Fruit fly (Drosophila melanogaster) whole organism, wandering third instar larva: ENCODE measurements around the gene Eig71Ed.

ENCODE experiments used
- Abd-B ChIP-seq: fragments of >200 bp; optimal IDR thresholded peaks from 2 replicates; lab custom pipeline; 2017; ENCODE audit warnings: missing biosample characterization, missing genetic modification characterization
- CG32264 ChIP-seq: fragments of 200-800 bp; sonication (Bioruptor generic); optimal IDR thresholded peaks from 2 replicates; lab custom pipeline; 2016; ENCODE audit warnings: missing biosample characterization, missing genetic modification characterization
- CG9705 ChIP-seq: fragments of 200-800 bp; sonication (Bioruptor generic); optimal IDR thresholded peaks from 2 replicates; lab custom pipeline; 2018; ENCODE audit warnings: missing biosample characterization, mild to moderate bottlenecking, missing genetic modification characterization
- CrebA ChIP-seq: fragments of 200-800 bp; sonication (Bioruptor generic); optimal IDR thresholded peaks from 2 replicates; lab custom pipeline; 2016; ENCODE audit warnings: missing biosample characterization, mild to moderate bottlenecking, missing genetic modification characterization, borderline replicate concordance
- Dfd ChIP-seq: fragments of >200 bp; optimal IDR thresholded peaks from 2 replicates; lab custom pipeline; 2017; ENCODE audit warnings: missing biosample characterization, missing genetic modification characterization
- Dif ChIP-seq: fragments of 200-275, 200-300 bp; sonication (Bioruptor generic); optimal IDR thresholded peaks from 2 replicates; lab custom pipeline; 2018; ENCODE audit warnings: missing biosample characterization, missing genetic modification characterization; ENCODE audit not compliant: partially characterized antibody
- HLH106 ChIP-seq: fragments of 200-800 bp; optimal IDR thresholded peaks from 3 replicates; lab custom pipeline; 2019; ENCODE audit warnings: missing biosample characterization, mild to moderate bottlenecking, missing genetic modification characterization, moderate library complexity
- Hnf4 ChIP-seq: fragments of 200-800 bp; sonication (Bioruptor generic); optimal IDR thresholded peaks from 2 replicates; lab custom pipeline; 2016; ENCODE audit warnings: missing biosample characterization, mild to moderate bottlenecking, missing genetic modification characterization
- Hr78 ChIP-seq: fragments of >200 bp; optimal IDR thresholded peaks from 2 replicates; lab custom pipeline; 2017; ENCODE audit warnings: missing biosample characterization, missing genetic modification characterization
- Hr83 ChIP-seq: fragments of 200-300 bp; sonication (Bioruptor generic); optimal IDR thresholded peaks from 2 replicates; lab custom pipeline; 2016; ENCODE audit warnings: missing biosample characterization, mild to moderate bottlenecking, missing genetic modification characterization, moderate library complexity; ENCODE audit not compliant: poor library complexity, severe bottlenecking
- Jra ChIP-seq: sonication (Bioruptor generic); optimal IDR thresholded peaks from 2 replicates; lab custom pipeline; 2016; ENCODE audit warnings: missing biosample characterization, missing genetic modification characterization
- Mio ChIP-seq: sonication (Bioruptor generic); optimal IDR thresholded peaks from 2 replicates; lab custom pipeline; 2016; ENCODE audit warnings: missing biosample characterization, missing genetic modification characterization
- Myc ChIP-seq: fragments of >200 bp; optimal IDR thresholded peaks from 2 replicates; lab custom pipeline; 2017
- N ChIP-seq: fragments of >200 bp; optimal IDR thresholded peaks from 2 replicates; lab custom pipeline; 2018; ENCODE audit warnings: missing biosample characterization, missing external identifiers, missing genetic modification characterization
- OdsH ChIP-seq: fragments of 200-800 bp; sonication (Bioruptor generic); optimal IDR thresholded peaks from 2 replicates; lab custom pipeline; 2016; ENCODE audit warnings: missing biosample characterization, mild to moderate bottlenecking, missing genetic modification characterization
- Rel ChIP-seq, 2 experiments: fragments of 200-800 bp; sonication (Bioruptor generic) in 1 of 2; optimal IDR thresholded peaks; 2 replicates in 1 of 2; 3 replicates in 1 of 2; lab custom pipeline; 2016 to 2019; ENCODE audit warnings: mild to moderate bottlenecking in 2 of 2, missing biosample characterization in 2 of 2, missing genetic modification characterization in 2 of 2, moderate library complexity in 1 of 2
- Vsx2 ChIP-seq: fragments of 200-300, 225-300 bp; sonication (Bioruptor generic); optimal IDR thresholded peaks from 2 replicates; lab custom pipeline; 2018; ENCODE audit warnings: missing biosample characterization, missing genetic modification characterization; ENCODE audit not compliant: partially characterized antibody
- br ChIP-seq: fragments of 200-800 bp; sonication (Bioruptor generic); optimal IDR thresholded peaks from 2 replicates; lab custom pipeline; 2016; ENCODE audit warnings: missing biosample characterization, missing genetic modification characterization
- brk ChIP-seq: fragments of 200-800 bp; sonication (Bioruptor generic); optimal IDR thresholded peaks from 2 replicates; lab custom pipeline; 2016; ENCODE audit warnings: missing biosample characterization, mild to moderate bottlenecking, missing genetic modification characterization
- dl ChIP-seq, 2 experiments: fragments of 175-275, 200-275 bp in 1 of 2; fragments of 200-275 bp in 1 of 2; sonication (Bioruptor generic); optimal IDR thresholded peaks; lab custom pipeline; 2018; ENCODE audit warnings: mild to moderate bottlenecking in 2 of 2, missing biosample characterization in 2 of 2, missing genetic modification characterization in 2 of 2, moderate library complexity in 2 of 2; ENCODE audit not compliant: partially characterized antibody in 2 of 2, insufficient read depth in 1 of 2
- dmrt93B ChIP-seq: fragments of 200-800 bp; sonication (Bioruptor generic); optimal IDR thresholded peaks from 2 replicates; lab custom pipeline; 2018; ENCODE audit warnings: missing biosample characterization, mild to moderate bottlenecking, missing genetic modification characterization
- dsf ChIP-seq: sonication (Bioruptor generic); optimal IDR thresholded peaks from 2 replicates; lab custom pipeline; 2016; ENCODE audit warnings: missing biosample characterization, missing genetic modification characterization, borderline replicate concordance
- ey ChIP-seq: fragments of 200-800 bp; sonication (Bioruptor generic); optimal IDR thresholded peaks from 2 replicates; lab custom pipeline; 2016; ENCODE audit warnings: missing biosample characterization, missing genetic modification characterization
- foxo ChIP-seq, 2 experiments: fragments of 200-800 bp; sonication (Bioruptor generic); optimal IDR thresholded peaks; 2 replicates in 1 of 2; 3 replicates in 1 of 2; lab custom pipeline; 2016 to 2017; ENCODE audit warnings: missing biosample characterization in 2 of 2, missing genetic modification characterization in 2 of 2
- fru ChIP-seq: fragments of 200-800 bp; sonication (Bioruptor generic); optimal IDR thresholded peaks from 3 replicates; lab custom pipeline; 2016; ENCODE audit warnings: missing biosample characterization, mild to moderate bottlenecking, missing genetic modification characterization
- h ChIP-seq: fragments of 200-800 bp; sonication (Bioruptor generic); optimal IDR thresholded peaks from 3 replicates; lab custom pipeline; 2016; ENCODE audit warnings: missing biosample characterization, mild to moderate bottlenecking, missing genetic modification characterization
- jim ChIP-seq: fragments of 175-275, 200-325 bp; sonication (Bioruptor generic); optimal IDR thresholded peaks from 2 replicates; lab custom pipeline; 2016; ENCODE audit warnings: missing biosample characterization, mild to moderate bottlenecking, missing genetic modification characterization
- lola ChIP-seq: fragments of >200 bp; optimal IDR thresholded peaks from 2 replicates; lab custom pipeline; 2017; ENCODE audit warnings: missing biosample characterization, missing genetic modification characterization
- pan ChIP-seq: fragments of >200 bp; optimal IDR thresholded peaks from 2 replicates; lab custom pipeline; 2017
- psq ChIP-seq: fragments of 200-800 bp; sonication (Bioruptor generic); optimal IDR thresholded peaks from 3 replicates; lab custom pipeline; 2017; ENCODE audit warnings: missing biosample characterization, mild to moderate bottlenecking, missing genetic modification characterization, moderate library complexity
- rgr ChIP-seq: fragments of 200-800 bp; sonication (Bioruptor generic); optimal IDR thresholded peaks from 3 replicates; lab custom pipeline; 2016; ENCODE audit warnings: missing biosample characterization, mild to moderate bottlenecking, missing genetic modification characterization
- sage ChIP-seq: fragments of 200-800 bp; sonication (Bioruptor generic); optimal IDR thresholded peaks from 2 replicates; lab custom pipeline; 2016; ENCODE audit warnings: missing biosample characterization, mild to moderate bottlenecking, missing genetic modification characterization
- sv ChIP-seq: fragments of 200-800 bp; sonication (Bioruptor generic); optimal IDR thresholded peaks from 3 replicates; lab custom pipeline; 2016; ENCODE audit warnings: missing biosample characterization, missing genetic modification characterization
- tai ChIP-seq: sonication (Bioruptor generic); optimal IDR thresholded peaks from 2 replicates; lab custom pipeline; 2016; ENCODE audit warnings: missing biosample characterization, missing genetic modification characterization
- usp ChIP-seq: fragments of >200 bp; optimal IDR thresholded peaks from 2 replicates; lab custom pipeline; 2017; ENCODE audit warnings: missing biosample characterization, missing genetic modification characterization
- woc ChIP-seq: sonication (Bioruptor generic); optimal IDR thresholded peaks from 2 replicates; lab custom pipeline; 2016; ENCODE audit warnings: missing biosample characterization, mild to moderate bottlenecking, missing genetic modification characterization

The Eig71Ed gene

dm6 chr3L:15664199-15664794 is 12.0 kb downstream of the Eig71Ed start:
- no peak for TF ChIP-seq ey (GFP tag; lab: Kevin White, UChicago)
- TF ChIP-seq h (GFP tag; lab: Kevin White, UChicago), result no peak
- TF ChIP-seq Hr83 (GFP tag; lab: Kevin White, UChicago), result no peak
- TF ChIP-seq jim (GFP tag; lab: Kevin White, UChicago), result no peak
- TF ChIP-seq sv, result no peak
- no peak for TF ChIP-seq lola (GFP tag; lab: Kevin White, UChicago)
- TF ChIP-seq tai (GFP tag; lab: Kevin White, UChicago), result no peak
- no peak for TF ChIP-seq CG32264 (GFP tag; lab: Kevin White, UChicago)
- TF ChIP-seq CrebA (GFP tag; lab: Kevin White, UChicago), result no peak
- no peak for TF ChIP-seq rgr (GFP tag; lab: Kevin White, UChicago)
- no peak for TF ChIP-seq pan (lab: Kevin White, UChicago)
- no peak for TF ChIP-seq woc
- TF ChIP-seq fru (GFP tag; lab: Kevin White, UChicago), result no peak
- TF ChIP-seq Vsx2 (GFP tag; lab: Kevin White, UChicago), result no peak
- no peak for TF ChIP-seq dl (GFP tag; optimal IDR thresholded peaks at IDR 0.05; lab: Kevin White, UChicago; ENCODE audit: insufficient read depth in 1 of 2, partially characterized antibody in 2 of 2)
- no peak for TF ChIP-seq OdsH (GFP tag; lab: Kevin White, UChicago)
- TF ChIP-seq dmrt93B, result no peak
- TF ChIP-seq Hnf4 (GFP tag; lab: Kevin White, UChicago), result no peak

DNA sequence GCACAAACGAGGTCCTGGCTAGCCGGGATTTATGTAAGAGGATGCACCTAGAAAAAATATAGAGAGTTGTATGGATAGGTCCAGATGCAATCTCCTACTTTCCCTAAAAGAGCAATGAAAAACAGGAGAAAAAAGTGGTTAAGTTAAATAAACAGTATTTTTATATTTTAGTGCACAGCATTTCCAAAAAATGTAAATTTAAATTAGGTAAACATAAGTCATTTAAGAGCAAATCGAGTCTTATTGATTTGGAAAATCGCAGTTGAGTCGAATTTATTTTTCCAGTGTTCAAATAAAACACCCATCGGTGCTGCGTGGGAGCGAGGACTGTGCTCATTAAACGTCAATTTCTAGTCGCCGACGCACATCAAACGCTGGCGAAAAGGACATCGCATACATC is 13.4 kb downstream of the Eig71Ed start:
- no peak for TF ChIP-seq woc
- TF ChIP-seq N, result no peak
- TF ChIP-seq Hnf4 (GFP tag; lab: Kevin White, UChicago), result no peak
- TF ChIP-seq usp (GFP tag; lab: Kevin White, UChicago), result no peak
- no peak for TF ChIP-seq psq (GFP tag; lab: Kevin White, UChicago)
- TF ChIP-seq h (GFP tag; lab: Kevin White, UChicago), result no peak
- TF ChIP-seq sage (GFP tag; lab: Kevin White, UChicago), result no peak
- TF ChIP-seq dsf (GFP tag; lab: Kevin White, UChicago), result no peak
- TF ChIP-seq Vsx2 (GFP tag; lab: Kevin White, UChicago), result no peak
- no peak for TF ChIP-seq HLH106
- TF ChIP-seq tai (GFP tag; lab: Kevin White, UChicago), result no peak
- TF ChIP-seq Myc (lab: Kevin White, UChicago), result no peak
- TF ChIP-seq ey (GFP tag; lab: Kevin White, UChicago), result no peak
- no peak for TF ChIP-seq brk (GFP tag; lab: Kevin White, UChicago)
- no peak for TF ChIP-seq Dfd (GFP tag; lab: Kevin White, UChicago)
- no peak for TF ChIP-seq Jra
- no peak for TF ChIP-seq sv
- TF ChIP-seq Dif (GFP tag; lab: Kevin White, UChicago), result no peak
- TF ChIP-seq br (GFP tag; lab: Kevin White, UChicago), result no peak

DNA sequence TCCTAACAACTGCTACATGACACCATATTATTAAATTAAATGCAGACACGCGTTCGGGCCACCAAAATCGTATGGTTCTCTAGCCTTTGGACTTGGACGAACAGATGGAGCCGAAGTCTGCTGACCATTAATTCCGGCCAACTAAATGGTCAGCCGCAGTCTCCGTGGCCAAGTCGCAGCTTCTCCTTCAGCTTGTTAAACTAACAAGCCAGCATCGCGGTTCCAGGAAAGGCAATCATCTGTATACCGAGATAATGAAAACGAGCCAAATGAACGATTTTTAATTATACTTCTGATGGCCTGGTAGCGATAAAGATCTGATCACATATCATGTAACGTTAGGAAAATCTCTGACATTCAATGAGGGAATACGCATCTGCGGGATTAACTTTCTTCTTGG is 17.6 kb downstream of the Eig71Ed start:
- TF ChIP-seq Hr78 (GFP tag; lab: Kevin White, UChicago), result no peak
- TF ChIP-seq Vsx2 (GFP tag; lab: Kevin White, UChicago), result no peak

- TF ChIP-seq HLH106 (peak; percentile 54), psq (GFP tag; lab: Kevin White, UChicago) (peak; percentile 54), CG32264 (GFP tag; lab: Kevin White, UChicago) (no peak), Rel (GFP tag; optimal IDR thresholded peaks at IDR 0.05; lab: Kevin White, UChicago) (no peak), Rel (tag; optimal IDR thresholded peaks at IDR 0.05; lab: Kevin White, UChicago) (no peak), N (no peak), sv (no peak), Vsx2 (GFP tag; lab: Kevin White, UChicago) (no peak), Hr83 (GFP tag; lab: Kevin White, UChicago) (no peak), tai (GFP tag; lab: Kevin White, UChicago) (no peak), Dfd (GFP tag; lab: Kevin White, UChicago) (no peak), jim (GFP tag; lab: Kevin White, UChicago) (no peak), Dif (GFP tag; lab: Kevin White, UChicago) (no peak), dmrt93B (peak; percentile 40), fru (GFP tag; lab: Kevin White, UChicago) (peak; percentile 32), OdsH (GFP tag; lab: Kevin White, UChicago) (peak; percentile 65), rgr (GFP tag; lab: Kevin White, UChicago) (peak; percentile 56), foxo (GFP tag; optimal IDR thresholded peaks at IDR 0.05; lab: Kevin White, UChicago) (peak in 1 of 2 experiments; percentile 55), lola (GFP tag; lab: Kevin White, UChicago) (no peak), br (GFP tag; lab: Kevin White, UChicago) (no peak), pan (lab: Kevin White, UChicago) (no peak), Myc (lab: Kevin White, UChicago) (no peak), CG9705 (GFP tag; lab: Kevin White, UChicago) (no peak), h (GFP tag; lab: Kevin White, UChicago) (peak; percentile 25), ey (GFP tag; lab: Kevin White, UChicago) (no peak), Jra (no peak), Hnf4 (GFP tag; lab: Kevin White, UChicago) (no peak), Mio (GFP tag; lab: Kevin White, UChicago) (no peak), sage (GFP tag; lab: Kevin White, UChicago) (no peak), Hr78 (GFP tag; lab: Kevin White, UChicago) (no peak), Abd-B (GFP tag; lab: Kevin White, UChicago) (no peak), dl (GFP tag; optimal IDR thresholded peaks at IDR 0.05; lab: Kevin White, UChicago; ENCODE audit: insufficient read depth in 1 of 2, partially characterized antibody in 2 of 2) (no peak), brk (GFP tag; lab: Kevin White, UChicago) (no peak), woc (no peak), usp (GFP tag; lab: Kevin White, UChicago) (no peak)
These were observed 18.1 kb downstream of the Eig71Ed start for dm6 chr3L:15670455-15670854.
